Fruit fly (Drosophila melanogaster) whole organism, pupa: ENCODE results near the gene CIAPIN1.

ENCODE experiments used
- CG8159 ChIP-seq: fragments of 200-800 bp; sonication (Bioruptor generic); optimal IDR thresholded peaks from 3 replicates; lab custom pipeline; 2018; ENCODE audit warnings: missing biosample characterization, mild to moderate bottlenecking, missing genetic modification characterization, moderate library complexity
- rn ChIP-seq: fragments of 200-800 bp; sonication (Bioruptor generic); IDR thresholded peaks from 2 replicates; pipeline ENCODE4 v1.3.6; 2022; ENCODE audit warnings: missing biosample characterization, missing genetic modification characterization

DNA sequence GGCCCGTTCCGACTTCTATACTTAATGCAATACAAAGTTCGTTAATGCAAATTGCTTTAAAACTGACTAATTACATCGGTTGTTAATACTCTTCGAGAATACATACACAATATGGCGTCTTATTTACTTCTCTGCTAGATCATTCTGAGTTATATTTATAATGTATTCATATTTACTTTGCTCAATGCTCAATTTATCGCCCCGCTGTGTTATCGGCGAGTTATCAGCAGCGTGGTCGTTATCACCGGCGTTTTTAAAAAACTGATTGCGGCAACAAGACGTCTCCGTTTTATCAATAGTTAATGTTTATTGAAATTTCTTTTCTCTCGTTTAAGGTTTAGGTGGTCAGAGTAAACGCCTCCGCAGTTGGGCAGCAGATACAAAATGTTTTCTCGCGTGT is 20.3 kb upstream of the CIAPIN1 start:
- TF ChIP-seq CG8159 (no peak), rn (GFP tag; lab: Robert Waterston, UW) (no peak)
